Worm (Caenorhabditis elegans) whole organism, early embryonic: Measurements from ENCODE around the gene W01F3.2.

Experiments used
- B0310.2 ChIP-seq: sonication (generic microtip); optimal IDR thresholded peaks from 2 replicates; lab custom pipeline; 2016; ENCODE audit warnings: mild to moderate bottlenecking, missing genetic modification characterization, missing compliant biosample characterization
- F13C5.2 ChIP-seq: sonication (generic microtip); optimal IDR thresholded peaks from 2 replicates; lab custom pipeline; 2017; ENCODE audit warnings: mild to moderate bottlenecking, missing genetic modification characterization, inconsistent platforms, missing compliant biosample characterization
- aly-1 ChIP-seq: sonication (generic microtip); optimal IDR thresholded peaks from 2 replicates; lab custom pipeline; 2016; ENCODE audit warnings: missing genetic modification characterization, missing compliant biosample characterization
- ama-1 ChIP-seq: fragments of 150-350 bp; optimal IDR thresholded peaks from 2 replicates; lab custom pipeline; 2014
- ceh-13 ChIP-seq: fragments of 200-800 bp; sonication (Bioruptor generic); optimal IDR thresholded peaks from 2 replicates; lab custom pipeline; 2018; ENCODE audit warnings: mild to moderate bottlenecking, missing genetic modification characterization, missing compliant biosample characterization
- ceh-36 ChIP-seq: sonication (generic microtip); optimal IDR thresholded peaks from 2 replicates; lab custom pipeline; 2016; ENCODE audit warnings: missing genetic modification characterization, inconsistent platforms, missing compliant biosample characterization
- ets-7 ChIP-seq: sonication (generic microtip); optimal IDR thresholded peaks from 2 replicates; lab custom pipeline; 2016; ENCODE audit warnings: missing genotype, missing genetic modification characterization, missing compliant biosample characterization
- flt-1 ChIP-seq: fragments of 200-800 bp; sonication (Bioruptor generic); IDR thresholded peaks from 2 replicates; pipeline ENCODE4 v1.3.6; 2022; ENCODE audit warnings: missing genetic modification characterization, missing compliant biosample characterization
- hmbx-1 ChIP-seq: sonication (generic microtip); optimal IDR thresholded peaks from 2 replicates; lab custom pipeline; 2016; ENCODE audit warnings: mild to moderate bottlenecking, missing genetic modification characterization, missing compliant biosample characterization
- hmg-4 ChIP-seq: fragments of 200-800 bp; sonication (Bioruptor generic); optimal IDR thresholded peaks from 2 replicates; lab custom pipeline; 2018; ENCODE audit warnings: mild to moderate bottlenecking, missing genetic modification characterization, missing compliant biosample characterization
- hnd-1 ChIP-seq: sonication (generic microtip); optimal IDR thresholded peaks from 2 replicates; lab custom pipeline; 2016; ENCODE audit warnings: missing genetic modification characterization, missing compliant biosample characterization
- pes-1 ChIP-seq: fragments of 200-800 bp; sonication (Bioruptor generic); IDR thresholded peaks from 2 replicates; pipeline ENCODE4 v1.3.6; 2022; ENCODE audit warnings: missing genetic modification reagents, missing genetic modification characterization, missing compliant biosample characterization
- scrt-1 ChIP-seq: fragments of 200-800 bp; sonication (Bioruptor generic); IDR thresholded peaks from 2 replicates; pipeline ENCODE4 v1.3.6; 2022; ENCODE audit warnings: missing genetic modification characterization, missing compliant biosample characterization
- sea-1 ChIP-seq: fragments of 200-800 bp; sonication (Bioruptor generic); conservative IDR thresholded peaks from 2 replicates; pipeline ENCODE4 v1.3.6; 2022; ENCODE audit warnings: missing genetic modification characterization, missing compliant biosample characterization
- tbx-11 ChIP-seq: fragments of 200-800 bp; sonication (Bioruptor generic); IDR thresholded peaks from 2 replicates; pipeline ENCODE4 v1.3.6; 2022; ENCODE audit warnings: missing genetic modification characterization, missing compliant biosample characterization
- tbx-37 ChIP-seq: fragments of 200-800 bp; sonication (Bioruptor generic); conservative IDR thresholded peaks from 2 replicates; pipeline ENCODE4 v1.3.6; 2022; ENCODE audit warnings: missing genetic modification reagents, missing genetic modification characterization, missing compliant biosample characterization
- tra-4 ChIP-seq: sonication (generic microtip); optimal IDR thresholded peaks from 2 replicates; lab custom pipeline; 2017; ENCODE audit warnings: missing genetic modification characterization, missing compliant biosample characterization

W01F3.2 gene

DNA sequence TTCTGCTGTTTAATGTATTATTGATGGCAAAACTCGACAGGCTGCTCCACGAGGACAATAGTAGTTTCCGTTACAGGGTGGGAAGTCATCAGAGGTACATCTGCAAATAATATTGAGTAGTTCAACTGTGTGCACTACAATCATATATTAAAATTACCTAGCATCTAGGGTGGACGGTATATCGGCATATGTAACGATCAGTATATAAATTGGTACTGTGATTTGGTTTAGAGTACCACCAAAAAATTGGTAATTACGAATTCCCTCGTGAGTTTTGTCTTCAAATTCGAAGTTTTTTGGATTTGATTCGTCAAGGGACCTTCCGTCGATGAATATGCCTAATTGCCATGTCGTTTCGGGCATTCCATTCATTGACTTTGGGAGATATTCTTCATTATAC, 23.3 kb upstream of the W01F3.2 start, which contains the start of gene ttr-13:
Gene ttr-13 (minus strand): TSS at position 101 of the 400 bp plus-strand sequence.
- no peak for TF ChIP-seq tbx-11
- no peak for TF ChIP-seq aly-1
- no peak for TF ChIP-seq hnd-1 (tag; lab: Kevin White, UChicago)
- no peak for TF ChIP-seq sea-1 (GFP tag; lab: Robert Waterston, UW)

DNA sequence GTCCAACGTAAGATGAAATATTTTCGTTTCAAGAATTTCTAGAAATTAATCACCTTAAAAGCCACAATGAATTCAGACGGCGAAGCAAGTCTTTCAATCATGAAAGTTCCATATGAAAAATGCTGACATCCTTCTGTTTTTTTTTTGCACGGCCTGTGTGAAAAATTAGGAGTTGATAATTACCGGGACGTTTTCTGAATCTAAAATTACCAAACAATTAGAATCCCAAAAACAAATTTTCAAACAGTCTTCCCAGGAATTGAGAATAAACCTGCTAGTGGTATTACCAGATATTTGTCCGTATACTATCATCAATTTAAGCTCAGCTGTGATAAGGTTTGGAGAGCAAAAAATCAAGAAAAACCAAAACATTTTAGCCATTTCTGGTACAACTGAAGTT, 21.8 kb upstream of the W01F3.2 start, which contains the start of gene Y44A6B.3:
Gene Y44A6B.3 (minus strand): TSS at position 101 of the 400 bp plus-strand sequence.
- no peak for TF ChIP-seq ceh-13
- no peak for TF ChIP-seq hmbx-1
- no peak for TF ChIP-seq flt-1 (GFP tag; lab: Robert Waterston, UW)
- TF ChIP-seq hnd-1 (tag; lab: Kevin White, UChicago), result no peak
- TF ChIP-seq ceh-36 (tag; lab: Kevin White, UChicago), result no peak
- no peak for TF ChIP-seq sea-1 (GFP tag; lab: Robert Waterston, UW)
- TF ChIP-seq hmg-4 (GFP tag; lab: Kevin White, UChicago), result no peak
- no peak for TF ChIP-seq tbx-37 (GFP tag; lab: Robert Waterston, UW)
- TF ChIP-seq tra-4, result no peak
- TF ChIP-seq pes-1 (GFP tag; lab: Robert Waterston, UW), result no peak
- TF ChIP-seq tbx-11, result no peak
- TF ChIP-seq aly-1, result no peak
- no peak for TF ChIP-seq ama-1 (lab: Kevin White, UChicago)
- no peak for TF ChIP-seq ets-7 (tag; lab: Kevin White, UChicago)
- no peak for TF ChIP-seq F13C5.2 (tag; lab: Kevin White, UChicago)
- TF ChIP-seq scrt-1 (GFP tag; lab: Robert Waterston, UW), result no peak
- no peak for TF ChIP-seq B0310.2 (tag; lab: Kevin White, UChicago)

DNA sequence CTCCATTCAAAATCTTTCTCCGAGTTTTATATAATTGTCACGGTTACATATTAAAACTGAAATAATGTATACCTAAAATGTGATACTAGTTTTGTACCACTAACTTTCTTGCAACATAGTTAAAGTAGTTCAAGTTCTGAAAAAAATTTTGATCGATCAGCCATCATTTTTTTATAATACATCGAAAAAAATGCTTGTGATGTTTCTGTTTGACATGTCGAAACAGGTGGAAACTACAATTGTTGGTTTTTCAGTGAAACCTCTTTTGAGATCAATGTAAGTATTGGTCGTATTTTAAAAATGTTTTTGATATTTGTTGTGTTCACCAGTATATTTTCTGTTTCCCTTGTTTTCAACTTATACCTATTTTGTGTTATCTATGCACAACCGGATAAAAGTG, 20.8 kb upstream of the W01F3.2 start, which contains the start of gene srxa-14:
Gene srxa-14 (plus strand): TSS at position 301 of the 400 bp plus-strand sequence.
- TF ChIP-seq tbx-11 (no peak), tbx-37 (GFP tag; lab: Robert Waterston, UW) (no peak), scrt-1 (GFP tag; lab: Robert Waterston, UW) (no peak), hmg-4 (GFP tag; lab: Kevin White, UChicago) (no peak), hnd-1 (tag; lab: Kevin White, UChicago) (no peak), aly-1 (no peak), ceh-13 (no peak), hmbx-1 (no peak), ceh-36 (tag; lab: Kevin White, UChicago) (no peak), sea-1 (GFP tag; lab: Robert Waterston, UW) (no peak), B0310.2 (tag; lab: Kevin White, UChicago) (no peak), flt-1 (GFP tag; lab: Robert Waterston, UW) (no peak), pes-1 (GFP tag; lab: Robert Waterston, UW) (no peak)

DNA sequence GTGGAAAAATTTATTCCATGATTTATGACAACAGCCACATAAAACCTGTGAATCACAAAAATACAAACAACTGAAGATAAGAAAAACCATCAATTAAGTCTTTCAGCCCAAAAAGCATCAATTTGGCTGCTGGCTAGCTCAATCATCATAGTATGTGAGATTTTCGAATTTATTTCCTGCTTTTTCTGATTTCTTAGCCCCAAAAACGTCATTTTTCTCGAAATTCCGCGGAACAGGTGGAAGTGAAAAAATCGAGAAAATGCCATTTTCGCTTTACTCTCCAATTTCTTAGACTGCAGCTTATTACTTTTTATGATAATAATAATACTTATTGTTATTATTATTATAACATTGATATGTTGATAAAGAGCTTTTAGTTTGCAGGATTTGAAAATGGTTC, 18.2 kb upstream of the W01F3.2 start, which contains the start of gene srxa-15:
Gene srxa-15 (plus strand): TSS at position 301 of the 400 bp plus-strand sequence.
- no peak for TF ChIP-seq ceh-13

DNA sequence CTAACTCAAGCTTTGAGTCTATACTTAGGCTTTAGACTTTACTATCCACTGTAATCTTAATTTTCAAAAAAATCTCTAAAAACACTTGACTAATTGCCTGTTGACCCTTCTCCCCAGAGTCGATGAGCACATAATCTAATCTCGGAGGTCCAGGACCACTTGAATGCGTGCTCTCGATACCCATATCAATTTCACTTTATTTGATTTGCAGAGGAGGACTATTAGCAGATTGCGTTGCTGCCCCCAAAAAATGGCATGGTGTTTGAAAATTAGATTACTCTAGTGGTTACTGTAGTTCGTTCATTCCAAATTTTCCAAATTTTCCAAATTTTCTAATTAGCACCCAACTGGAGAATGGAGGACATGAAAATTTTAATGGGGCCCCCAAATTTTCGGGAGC, 14.6 kb upstream of the W01F3.2 start:
- TF ChIP-seq sea-1 (GFP tag; lab: Robert Waterston, UW) (no peak), B0310.2 (tag; lab: Kevin White, UChicago) (no peak), ceh-13 (no peak), scrt-1 (GFP tag; lab: Robert Waterston, UW) (no peak), ets-7 (tag; lab: Kevin White, UChicago) (no peak), F13C5.2 (tag; lab: Kevin White, UChicago) (no peak), hmbx-1 (no peak), tbx-37 (GFP tag; lab: Robert Waterston, UW) (no peak), aly-1 (no peak), tbx-11 (no peak), pes-1 (GFP tag; lab: Robert Waterston, UW) (no peak), flt-1 (GFP tag; lab: Robert Waterston, UW) (no peak), hmg-4 (GFP tag; lab: Kevin White, UChicago) (no peak), tra-4 (no peak), hnd-1 (tag; lab: Kevin White, UChicago) (no peak), ama-1 (lab: Kevin White, UChicago) (no peak), ceh-36 (tag; lab: Kevin White, UChicago) (no peak)

DNA sequence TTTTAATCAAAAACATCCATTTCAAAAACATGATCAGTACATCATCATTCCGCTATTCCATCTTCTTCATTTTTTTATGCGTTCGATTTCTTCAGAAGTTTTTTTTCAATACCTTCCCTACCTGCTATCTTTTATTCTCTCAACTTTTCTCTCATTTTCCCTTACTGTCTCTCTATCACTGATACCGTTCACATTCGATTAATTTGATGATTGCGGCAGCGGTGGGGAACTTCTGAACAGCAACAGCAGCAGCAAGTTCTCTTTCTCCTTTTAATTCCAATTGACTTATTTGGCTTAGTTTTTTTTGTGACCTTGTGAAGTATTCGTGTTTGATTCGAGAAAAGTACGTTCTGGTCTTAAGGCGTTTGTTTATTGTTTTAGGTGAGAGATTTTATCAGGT, 11.3 kb upstream of the W01F3.2 start:
- TF ChIP-seq ceh-13, result no peak
- no peak for TF ChIP-seq tbx-11
- TF ChIP-seq tra-4, result no peak
- no peak for TF ChIP-seq pes-1 (GFP tag; lab: Robert Waterston, UW)
- TF ChIP-seq scrt-1 (GFP tag; lab: Robert Waterston, UW), result no peak
- TF ChIP-seq F13C5.2 (tag; lab: Kevin White, UChicago), result no peak
- TF ChIP-seq B0310.2 (tag; lab: Kevin White, UChicago), result no peak

DNA sequence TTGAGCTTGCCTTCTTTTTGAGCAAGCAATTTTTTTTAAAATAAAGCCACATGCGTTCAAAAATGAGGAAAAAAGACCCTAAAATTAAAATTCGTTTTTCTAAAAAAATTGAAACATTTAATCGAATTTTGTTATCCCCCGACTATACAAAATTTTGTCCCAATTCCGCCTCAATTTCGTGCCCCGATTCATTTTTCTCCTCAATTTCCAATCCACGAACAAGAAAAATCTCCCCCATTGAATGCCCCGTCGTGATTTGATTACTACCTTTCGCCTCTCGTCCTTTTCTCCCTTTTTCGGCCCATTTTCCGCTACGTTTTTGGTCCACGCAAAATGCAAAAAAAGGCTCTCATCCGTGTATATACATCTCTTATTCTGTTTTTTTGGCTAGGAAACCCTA, 8.2 kb upstream of the W01F3.2 start:
- TF ChIP-seq ceh-13 (no peak), tbx-37 (GFP tag; lab: Robert Waterston, UW) (no peak), tbx-11 (no peak), sea-1 (GFP tag; lab: Robert Waterston, UW) (no peak), ets-7 (tag; lab: Kevin White, UChicago) (no peak), hmbx-1 (no peak), aly-1 (no peak), ceh-36 (tag; lab: Kevin White, UChicago) (no peak), ama-1 (lab: Kevin White, UChicago) (no peak), pes-1 (GFP tag; lab: Robert Waterston, UW) (no peak), tra-4 (no peak)

DNA sequence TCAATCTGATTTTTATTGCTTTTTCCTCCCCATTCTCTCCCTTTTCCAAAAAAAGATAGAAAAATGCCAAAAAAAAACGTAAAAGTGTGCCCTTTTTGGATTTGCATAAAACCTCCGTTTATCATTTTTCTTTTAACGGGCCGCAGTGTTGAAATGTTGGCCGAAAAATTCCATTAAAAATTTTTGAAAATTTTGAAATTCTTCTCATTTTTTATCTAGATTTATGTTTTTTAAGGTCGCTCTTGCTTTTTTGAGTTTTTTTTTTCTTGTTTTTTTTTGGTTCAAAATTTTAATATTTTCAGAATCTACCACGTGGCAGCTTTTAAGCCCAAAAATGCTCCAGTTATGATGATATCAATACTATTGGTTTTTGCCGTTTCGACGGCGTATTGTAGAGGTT, 5.8 kb upstream of the W01F3.2 start, which contains the start of gene mnr-1:
Gene mnr-1 (plus strand): TSS at position 301 of the 400 bp plus-strand sequence.
- TF ChIP-seq sea-1 (GFP tag; lab: Robert Waterston, UW) (no peak), pes-1 (GFP tag; lab: Robert Waterston, UW) (no peak)
